Worm (Caenorhabditis elegans) whole organism, early embryonic: ENCODE data around the gene grl-20.

Experiments used
- B0310.2 ChIP-seq: sonication (generic microtip); optimal IDR thresholded peaks from 2 replicates; lab custom pipeline; 2016; ENCODE audit warnings: mild to moderate bottlenecking, missing genetic modification characterization, missing compliant biosample characterization
- F13C5.2 ChIP-seq: sonication (generic microtip); optimal IDR thresholded peaks from 2 replicates; lab custom pipeline; 2017; ENCODE audit warnings: mild to moderate bottlenecking, missing genetic modification characterization, inconsistent platforms, missing compliant biosample characterization
- aly-1 ChIP-seq: sonication (generic microtip); optimal IDR thresholded peaks from 2 replicates; lab custom pipeline; 2016; ENCODE audit warnings: missing genetic modification characterization, missing compliant biosample characterization
- ama-1 ChIP-seq: fragments of 150-350 bp; optimal IDR thresholded peaks from 2 replicates; lab custom pipeline; 2014
- ceh-13 ChIP-seq: fragments of 200-800 bp; sonication (Bioruptor generic); optimal IDR thresholded peaks from 2 replicates; lab custom pipeline; 2018; ENCODE audit warnings: mild to moderate bottlenecking, missing genetic modification characterization, missing compliant biosample characterization
- ceh-36 ChIP-seq: sonication (generic microtip); optimal IDR thresholded peaks from 2 replicates; lab custom pipeline; 2016; ENCODE audit warnings: missing genetic modification characterization, inconsistent platforms, missing compliant biosample characterization
- ets-7 ChIP-seq: sonication (generic microtip); optimal IDR thresholded peaks from 2 replicates; lab custom pipeline; 2016; ENCODE audit warnings: missing genotype, missing genetic modification characterization, missing compliant biosample characterization
- flt-1 ChIP-seq: fragments of 200-800 bp; sonication (Bioruptor generic); IDR thresholded peaks from 2 replicates; pipeline ENCODE4 v1.3.6; 2022; ENCODE audit warnings: missing genetic modification characterization, missing compliant biosample characterization
- hmbx-1 ChIP-seq: sonication (generic microtip); optimal IDR thresholded peaks from 2 replicates; lab custom pipeline; 2016; ENCODE audit warnings: mild to moderate bottlenecking, missing genetic modification characterization, missing compliant biosample characterization
- hmg-4 ChIP-seq: fragments of 200-800 bp; sonication (Bioruptor generic); optimal IDR thresholded peaks from 2 replicates; lab custom pipeline; 2018; ENCODE audit warnings: mild to moderate bottlenecking, missing genetic modification characterization, missing compliant biosample characterization
- hnd-1 ChIP-seq: sonication (generic microtip); optimal IDR thresholded peaks from 2 replicates; lab custom pipeline; 2016; ENCODE audit warnings: missing genetic modification characterization, missing compliant biosample characterization
- pes-1 ChIP-seq: fragments of 200-800 bp; sonication (Bioruptor generic); IDR thresholded peaks from 2 replicates; pipeline ENCODE4 v1.3.6; 2022; ENCODE audit warnings: missing genetic modification reagents, missing genetic modification characterization, missing compliant biosample characterization
- scrt-1 ChIP-seq: fragments of 200-800 bp; sonication (Bioruptor generic); IDR thresholded peaks from 2 replicates; pipeline ENCODE4 v1.3.6; 2022; ENCODE audit warnings: missing genetic modification characterization, missing compliant biosample characterization
- sea-1 ChIP-seq: fragments of 200-800 bp; sonication (Bioruptor generic); conservative IDR thresholded peaks from 2 replicates; pipeline ENCODE4 v1.3.6; 2022; ENCODE audit warnings: missing genetic modification characterization, missing compliant biosample characterization
- tbx-11 ChIP-seq: fragments of 200-800 bp; sonication (Bioruptor generic); IDR thresholded peaks from 2 replicates; pipeline ENCODE4 v1.3.6; 2022; ENCODE audit warnings: missing genetic modification characterization, missing compliant biosample characterization
- tbx-37 ChIP-seq: fragments of 200-800 bp; sonication (Bioruptor generic); conservative IDR thresholded peaks from 2 replicates; pipeline ENCODE4 v1.3.6; 2022; ENCODE audit warnings: missing genetic modification reagents, missing genetic modification characterization, missing compliant biosample characterization
- tra-4 ChIP-seq: sonication (generic microtip); optimal IDR thresholded peaks from 2 replicates; lab custom pipeline; 2017; ENCODE audit warnings: missing genetic modification characterization, missing compliant biosample characterization

The grl-20 gene

ce11 chrIV:2128761-2129160, at the start of gene grl-20:
TSS of gene grl-20 (minus strand) at chrIV:2128861.
- TF ChIP-seq scrt-1 (GFP tag; lab: Robert Waterston, UW) (no peak), aly-1 (tag; lab: Kevin White, UChicago) (no peak), tra-4 (tag; lab: Kevin White, UChicago) (no peak), ama-1 (lab: Kevin White, UChicago) (no peak), ets-7 (tag; lab: Kevin White, UChicago) (no peak), F13C5.2 (tag; lab: Kevin White, UChicago) (no peak), ceh-36 (tag; lab: Kevin White, UChicago) (no peak), ceh-13 (GFP tag; lab: Kevin White, UChicago) (no peak), tbx-11 (GFP tag; lab: Robert Waterston, UW) (no peak), tbx-37 (GFP tag; lab: Robert Waterston, UW) (no peak), sea-1 (GFP tag; lab: Robert Waterston, UW) (no peak), hnd-1 (tag; lab: Kevin White, UChicago) (no peak), B0310.2 (no peak), hmbx-1 (tag; lab: Kevin White, UChicago) (no peak), pes-1 (no peak), flt-1 (GFP tag; lab: Robert Waterston, UW) (no peak), hmg-4 (no peak)

DNA sequence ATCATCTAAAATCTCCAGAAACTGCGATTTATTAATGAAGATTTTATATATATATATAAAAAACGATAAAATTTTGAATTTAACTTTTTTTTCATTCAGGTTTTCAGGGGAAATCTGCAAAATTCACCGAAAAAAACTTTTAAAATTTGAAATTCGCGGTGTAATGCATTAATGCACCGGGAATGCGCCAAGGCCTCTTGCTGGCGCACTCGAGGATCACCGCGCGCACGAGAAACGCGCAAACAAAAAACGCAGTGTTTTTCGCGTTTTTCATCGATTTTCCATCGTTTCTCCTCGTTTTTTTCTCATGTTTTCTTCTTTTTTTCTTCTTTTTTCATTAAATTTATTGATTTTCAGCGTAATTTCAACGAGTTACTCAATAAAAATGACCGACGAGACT, 48.9 kb upstream of the grl-20 start, which contains the start of gene hrpu-2:
Gene hrpu-2 (plus strand): TSS at position 352 of the 400 bp plus-strand sequence.
- TF ChIP-seq F13C5.2 (tag; lab: Kevin White, UChicago) (peak; percentile 64), hmbx-1 (tag; lab: Kevin White, UChicago) (no peak)

- TF ChIP-seq hmbx-1 (tag; lab: Kevin White, UChicago) (no peak), hmg-4 (no peak), tbx-37 (GFP tag; lab: Robert Waterston, UW) (no peak), ceh-13 (GFP tag; lab: Kevin White, UChicago) (no peak), aly-1 (tag; lab: Kevin White, UChicago) (no peak), ama-1 (lab: Kevin White, UChicago) (no peak), B0310.2 (no peak), tbx-11 (GFP tag; lab: Robert Waterston, UW) (no peak), hnd-1 (tag; lab: Kevin White, UChicago) (no peak), ceh-36 (tag; lab: Kevin White, UChicago) (no peak), ets-7 (tag; lab: Kevin White, UChicago) (no peak), F13C5.2 (tag; lab: Kevin White, UChicago) (no peak), tra-4 (tag; lab: Kevin White, UChicago) (no peak)
Measured at ce11 chrIV:2175291-2175690, 46.6 kb upstream of the grl-20 start, which contains the start of gene C54E4.1. TSS of gene C54E4.1 (plus strand) at chrIV:2175591.

DNA sequence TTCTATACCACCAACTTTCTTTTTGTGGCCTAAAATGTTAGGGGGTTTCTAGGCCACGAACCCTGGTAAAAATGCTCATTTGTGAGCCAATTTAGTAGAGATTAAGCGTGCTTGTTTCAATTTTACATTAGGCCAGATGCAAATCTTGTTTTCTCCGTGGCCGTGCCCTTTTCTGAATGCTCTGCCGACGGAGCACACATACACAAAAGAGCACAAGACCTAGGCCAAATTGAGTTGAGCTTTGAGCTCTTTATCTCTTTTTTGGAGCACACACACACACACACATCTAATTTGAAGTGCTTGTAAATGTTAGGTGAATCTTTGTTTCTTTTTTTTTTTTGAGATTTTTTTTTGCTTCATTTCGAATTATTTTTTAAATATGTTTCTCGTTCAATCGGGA, 44.2 kb upstream of the grl-20 start:
- TF ChIP-seq flt-1 (GFP tag; lab: Robert Waterston, UW), result no peak
- no peak for TF ChIP-seq tbx-11 (GFP tag; lab: Robert Waterston, UW)
- TF ChIP-seq hmg-4, result no peak
- TF ChIP-seq pes-1, result no peak
- no peak for TF ChIP-seq tbx-37 (GFP tag; lab: Robert Waterston, UW)
- TF ChIP-seq B0310.2, result no peak
- TF ChIP-seq aly-1 (tag; lab: Kevin White, UChicago), result no peak
- no peak for TF ChIP-seq ets-7 (tag; lab: Kevin White, UChicago)
- TF ChIP-seq ceh-13 (GFP tag; lab: Kevin White, UChicago), result no peak
- TF ChIP-seq tra-4 (tag; lab: Kevin White, UChicago), result no peak

ce11 chrIV:2170332-2170731, 41.7 kb upstream of the grl-20 start:
- TF ChIP-seq tra-4 (tag; lab: Kevin White, UChicago) (no peak), scrt-1 (GFP tag; lab: Robert Waterston, UW) (no peak), hnd-1 (tag; lab: Kevin White, UChicago) (no peak), F13C5.2 (tag; lab: Kevin White, UChicago) (no peak), flt-1 (GFP tag; lab: Robert Waterston, UW) (no peak), ceh-13 (GFP tag; lab: Kevin White, UChicago) (no peak), tbx-11 (GFP tag; lab: Robert Waterston, UW) (no peak), B0310.2 (no peak), hmg-4 (no peak), tbx-37 (GFP tag; lab: Robert Waterston, UW) (no peak), ets-7 (tag; lab: Kevin White, UChicago) (no peak), aly-1 (tag; lab: Kevin White, UChicago) (no peak), hmbx-1 (tag; lab: Kevin White, UChicago) (no peak), pes-1 (no peak), ceh-36 (tag; lab: Kevin White, UChicago) (no peak), sea-1 (GFP tag; lab: Robert Waterston, UW) (no peak)

DNA sequence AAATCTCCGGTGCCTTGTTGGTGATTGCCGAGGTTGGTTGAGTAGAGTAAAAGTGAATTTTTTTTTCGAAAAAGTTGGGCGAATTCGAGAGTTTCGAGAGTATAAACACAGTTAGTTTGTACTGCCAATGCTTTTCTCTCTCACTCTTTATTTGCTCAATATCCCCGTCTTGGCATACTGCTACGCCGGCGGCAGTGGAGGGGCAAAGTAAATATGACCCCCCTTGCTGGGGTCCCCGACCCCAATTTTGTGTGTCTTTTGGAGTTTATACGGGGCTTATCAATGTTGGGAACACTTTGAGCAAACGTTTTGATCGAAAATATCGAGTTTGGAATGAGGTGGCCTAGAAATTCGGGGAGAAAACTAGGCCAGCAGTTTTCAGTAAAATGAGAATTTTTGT, 39.9 kb upstream of the grl-20 start, which contains the start of gene C54E4.4:
Gene C54E4.4 (minus strand): TSS at position 101 of the 400 bp plus-strand sequence.
- TF ChIP-seq pes-1 (no peak), tbx-11 (GFP tag; lab: Robert Waterston, UW) (no peak), tra-4 (tag; lab: Kevin White, UChicago) (no peak), ets-7 (tag; lab: Kevin White, UChicago) (no peak), sea-1 (GFP tag; lab: Robert Waterston, UW) (no peak), tbx-37 (GFP tag; lab: Robert Waterston, UW) (no peak), B0310.2 (no peak), F13C5.2 (tag; lab: Kevin White, UChicago) (no peak)

DNA sequence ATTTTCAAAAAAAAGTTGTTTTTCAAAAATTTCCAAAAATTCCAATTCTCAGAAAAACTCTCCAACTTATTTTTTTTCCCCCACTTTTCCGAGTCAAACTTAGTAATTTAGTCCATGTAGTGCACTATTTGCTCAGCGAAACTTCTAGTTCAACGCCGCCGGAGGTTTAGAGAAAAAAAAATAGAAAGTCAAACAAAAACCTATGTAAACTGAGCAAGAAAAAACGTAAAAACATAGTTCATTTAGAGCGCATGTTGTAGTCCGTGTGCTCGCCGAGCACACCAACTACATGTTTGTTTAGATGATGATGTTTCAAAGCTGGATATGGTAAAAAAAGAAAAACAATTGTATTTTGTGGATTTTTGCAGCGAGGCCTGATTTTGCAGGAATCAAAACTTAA, 33.6 kb upstream of the grl-20 start:
- no peak for TF ChIP-seq B0310.2
- no peak for TF ChIP-seq flt-1 (GFP tag; lab: Robert Waterston, UW)
- no peak for TF ChIP-seq hmg-4
- TF ChIP-seq tra-4 (tag; lab: Kevin White, UChicago), result no peak
- no peak for TF ChIP-seq F13C5.2 (tag; lab: Kevin White, UChicago)
- TF ChIP-seq tbx-37 (GFP tag; lab: Robert Waterston, UW), result no peak
- TF ChIP-seq ets-7 (tag; lab: Kevin White, UChicago), result no peak
- TF ChIP-seq hmbx-1 (tag; lab: Kevin White, UChicago), result no peak
- no peak for TF ChIP-seq aly-1 (tag; lab: Kevin White, UChicago)
- no peak for TF ChIP-seq ama-1 (lab: Kevin White, UChicago)
- no peak for TF ChIP-seq ceh-13 (GFP tag; lab: Kevin White, UChicago)
- TF ChIP-seq pes-1, result no peak
- no peak for TF ChIP-seq sea-1 (GFP tag; lab: Robert Waterston, UW)
- no peak for TF ChIP-seq tbx-11 (GFP tag; lab: Robert Waterston, UW)
- TF ChIP-seq hnd-1 (tag; lab: Kevin White, UChicago), result no peak
- TF ChIP-seq ceh-36 (tag; lab: Kevin White, UChicago), result no peak
- TF ChIP-seq scrt-1 (GFP tag; lab: Robert Waterston, UW), result no peak
